Worm (Caenorhabditis elegans) whole organism, late embryonic: ENCODE measurements around the gene srd-4.
A peak's percentile ranks its signal among the peaks of the same experiment; 100 is the strongest.

ENCODE experiments used
- C38D4.7 ChIP-seq: fragments of 200-800 bp; sonication (Bioruptor generic); optimal IDR thresholded peaks from 2 replicates; lab custom pipeline; 2018; ENCODE audit warnings: mild to moderate bottlenecking, missing genetic modification characterization, moderate library complexity, missing compliant biosample characterization
- F13H6.1 ChIP-seq: sonication (generic microtip); optimal IDR thresholded peaks from 2 replicates; lab custom pipeline; 2016; ENCODE audit warnings: missing genetic modification characterization, missing compliant biosample characterization
- K02D7.2 ChIP-seq: sonication (generic microtip); optimal IDR thresholded peaks from 2 replicates; lab custom pipeline; 2017; ENCODE audit warnings: mild to moderate bottlenecking, missing genetic modification characterization, missing compliant biosample characterization
- ama-1 ChIP-seq: fragments of 150-350 bp; optimal IDR thresholded peaks from 2 replicates; lab custom pipeline; 2014
- ceh-18 ChIP-seq: sonication (generic microtip); optimal IDR thresholded peaks from 2 replicates; lab custom pipeline; 2016; ENCODE audit warnings: missing genetic modification characterization, missing compliant biosample characterization
- ceh-2 ChIP-seq: sonication (generic microtip); optimal IDR thresholded peaks from 2 replicates; lab custom pipeline; 2016; ENCODE audit warnings: missing genotype, missing genetic modification characterization, missing compliant biosample characterization
- ceh-22 ChIP-seq: sonication (generic microtip); optimal IDR thresholded peaks from 2 replicates; lab custom pipeline; 2017; ENCODE audit warnings: missing biosample characterization, missing genetic modification characterization
- ceh-30 ChIP-seq: fragments of 150-350 bp; optimal IDR thresholded peaks from 2 replicates; lab custom pipeline; 2014; ENCODE audit warnings: missing biosample characterization, missing genetic modification characterization
- ceh-34 ChIP-seq: sonication (generic microtip); optimal IDR thresholded peaks from 2 replicates; lab custom pipeline; 2016; ENCODE audit warnings: mild to moderate bottlenecking, missing genetic modification characterization, missing compliant biosample characterization
- ceh-48 ChIP-seq: sonication (generic microtip); optimal IDR thresholded peaks from 2 replicates; lab custom pipeline; 2016; ENCODE audit warnings: missing genetic modification characterization, inconsistent platforms, missing compliant biosample characterization
- ceh-9 ChIP-seq: sonication (generic microtip); optimal IDR thresholded peaks from 2 replicates; lab custom pipeline; 2016; ENCODE audit warnings: mild to moderate bottlenecking, missing genetic modification characterization, inconsistent platforms, missing compliant biosample characterization
- che-1 ChIP-seq: sonication (generic microtip); optimal IDR thresholded peaks from 2 replicates; lab custom pipeline; 2016; ENCODE audit warnings: mild to moderate bottlenecking, missing genetic modification characterization, missing compliant biosample characterization
- elt-2 ChIP-seq: sonication (generic microtip); optimal IDR thresholded peaks from 2 replicates; lab custom pipeline; 2016; ENCODE audit warnings: missing genetic modification reagents, missing genetic modification characterization, missing compliant biosample characterization
- elt-4 ChIP-seq: sonication (generic microtip); optimal IDR thresholded peaks from 2 replicates; lab custom pipeline; 2016; ENCODE audit warnings: missing genetic modification characterization, missing compliant biosample characterization
- ets-4 ChIP-seq: sonication (generic microtip); optimal IDR thresholded peaks from 2 replicates; lab custom pipeline; 2016; ENCODE audit warnings: missing genetic modification characterization, missing compliant biosample characterization
- fax-1 ChIP-seq: sonication (generic microtip); optimal IDR thresholded peaks from 2 replicates; lab custom pipeline; 2016; ENCODE audit warnings: missing genotype, missing genetic modification characterization, missing compliant biosample characterization
- hlh-15 ChIP-seq: sonication (generic microtip); optimal IDR thresholded peaks from 2 replicates; lab custom pipeline; 2016; ENCODE audit warnings: missing genetic modification characterization, missing compliant biosample characterization
- hlh-30 ChIP-seq: sonication (generic microtip); optimal IDR thresholded peaks from 2 replicates; lab custom pipeline; 2017; ENCODE audit warnings: antibody characterized with exemption, missing genetic modification characterization, missing compliant biosample characterization; ENCODE audit not compliant: insufficient read depth
- hlh-8 ChIP-seq: sonication (generic microtip); optimal IDR thresholded peaks from 2 replicates; lab custom pipeline; 2016; ENCODE audit warnings: missing genotype, missing genetic modification characterization, missing compliant biosample characterization
- lin-11 ChIP-seq: fragments of 200-800 bp; sonication (Bioruptor generic); optimal IDR thresholded peaks from 2 replicates; lab custom pipeline; 2018; ENCODE audit warnings: mild to moderate bottlenecking, missing genetic modification characterization, missing compliant biosample characterization
- madf-2 ChIP-seq: sonication (generic microtip); optimal IDR thresholded peaks from 2 replicates; lab custom pipeline; 2017; ENCODE audit warnings: missing genetic modification characterization, missing compliant biosample characterization
- mec-3 ChIP-seq: sonication (generic microtip); optimal IDR thresholded peaks from 2 replicates; lab custom pipeline; 2016; ENCODE audit warnings: borderline replicate concordance, missing genetic modification characterization, missing compliant biosample characterization
- nhr-232 ChIP-seq: sonication (generic microtip); optimal IDR thresholded peaks from 2 replicates; lab custom pipeline; 2016; ENCODE audit warnings: missing genetic modification characterization, missing compliant biosample characterization
- odd-2 ChIP-seq: sonication (generic microtip); optimal IDR thresholded peaks from 2 replicates; lab custom pipeline; 2017; ENCODE audit warnings: antibody characterized with exemption, mild to moderate bottlenecking, missing genetic modification characterization, missing compliant biosample characterization
- pat-9 ChIP-seq: fragments of 200-800 bp; sonication (Bioruptor generic); optimal IDR thresholded peaks from 2 replicates; lab custom pipeline; 2018; ENCODE audit warnings: mild to moderate bottlenecking, missing genetic modification characterization, moderate library complexity, missing compliant biosample characterization
- pax-1 ChIP-seq: fragments of 150-350 bp; optimal IDR thresholded peaks from 2 replicates; lab custom pipeline; 2014; ENCODE audit warnings: missing biosample characterization, missing genetic modification characterization
- pqm-1 ChIP-seq: sonication (generic microtip); optimal IDR thresholded peaks from 2 replicates; lab custom pipeline; 2016; ENCODE audit warnings: missing genetic modification characterization, missing compliant biosample characterization
- ref-2 ChIP-seq: sonication (generic microtip); optimal IDR thresholded peaks from 2 replicates; lab custom pipeline; 2016; ENCODE audit warnings: missing genetic modification characterization, missing compliant biosample characterization
- rnt-1 ChIP-seq: sonication (generic microtip); optimal IDR thresholded peaks from 2 replicates; lab custom pipeline; 2016; ENCODE audit warnings: missing genetic modification characterization, missing compliant biosample characterization
- sox-2 ChIP-seq: fragments of 200-800 bp; sonication (Bioruptor generic); IDR thresholded peaks from 2 replicates; pipeline ENCODE4 v1.3.6; 2022; ENCODE audit warnings: missing genetic modification reagents, missing genetic modification characterization, missing compliant biosample characterization
- syd-9 ChIP-seq: sonication (generic microtip); optimal IDR thresholded peaks from 2 replicates; lab custom pipeline; 2016; ENCODE audit warnings: mild to moderate bottlenecking, missing genetic modification characterization, moderate library complexity, missing compliant biosample characterization
- ttx-3 ChIP-seq: sonication (generic microtip); optimal IDR thresholded peaks from 2 replicates; lab custom pipeline; 2016; ENCODE audit warnings: missing genetic modification reagents, missing genetic modification characterization, missing compliant biosample characterization
- unc-42 ChIP-seq: sonication (generic microtip); optimal IDR thresholded peaks from 2 replicates; lab custom pipeline; 2016; ENCODE audit warnings: missing genotype, missing genetic modification characterization, missing compliant biosample characterization
- zip-5 ChIP-seq: sonication (generic microtip); optimal IDR thresholded peaks from 2 replicates; lab custom pipeline; 2016; ENCODE audit warnings: missing genetic modification characterization, missing compliant biosample characterization

Gene srd-4

ce11 chrV:12195845-12196244 lies 11.1 kb downstream of the srd-4 start, which contains the start of gene ZK836.3:
Gene ZK836.3 (minus strand): TSS chrV:12195945.
- TF ChIP-seq rnt-1 (tag; lab: Kevin White, UChicago) (no peak), madf-2 (tag; lab: Kevin White, UChicago) (no peak), fax-1 (tag; lab: Kevin White, UChicago) (no peak), unc-42 (tag; lab: Kevin White, UChicago) (no peak), ceh-22 (tag; lab: Kevin White, UChicago) (no peak), hlh-8 (tag; lab: Kevin White, UChicago) (no peak), ceh-34 (tag; lab: Kevin White, UChicago) (no peak), syd-9 (tag; lab: Kevin White, UChicago) (no peak), elt-4 (no peak)
- TF ChIP-seq, all 69 proteins: peak for 0

- TF ChIP-seq ttx-3 (tag; lab: Kevin White, UChicago) (no peak), ceh-48 (tag; lab: Kevin White, UChicago) (no peak), odd-2 (tag; lab: Kevin White, UChicago) (no peak), ceh-2 (tag; lab: Kevin White, UChicago) (no peak), mec-3 (tag; lab: Kevin White, UChicago) (no peak), fax-1 (tag; lab: Kevin White, UChicago) (no peak), F13H6.1 (tag; lab: Kevin White, UChicago) (no peak), K02D7.2 (tag; lab: Kevin White, UChicago) (no peak)
Observed at ce11 chrV:12196659-12197058, 11.9 kb downstream of the srd-4 start.

- TF ChIP-seq syd-9 (tag; lab: Kevin White, UChicago) (no peak), elt-4 (peak; percentile 39)
- TF ChIP-seq, all 69 proteins: peak for 1
Observed at ce11 chrV:12197748-12198147, 13.0 kb downstream of the srd-4 start.

ce11 chrV:12198545-12198944 lies 13.8 kb downstream of the srd-4 start, which contains the start of gene lon-3:
Gene lon-3 (minus strand): TSS chrV:12198645.
- TF ChIP-seq rnt-1 (tag; lab: Kevin White, UChicago) (peak; percentile 4), pat-9 (tag; lab: Kevin White, UChicago) (no peak)
- TF ChIP-seq, all 69 proteins: peak for 1

ce11 chrV:12199474-12199873 lies 14.7 kb downstream of the srd-4 start:
- TF ChIP-seq ceh-22 (tag; lab: Kevin White, UChicago) (no peak), elt-4 (no peak), C38D4.7 (GFP tag; lab: Kevin White, UChicago) (no peak), madf-2 (tag; lab: Kevin White, UChicago) (no peak), unc-42 (tag; lab: Kevin White, UChicago) (no peak), ceh-9 (tag; lab: Kevin White, UChicago) (no peak), ama-1 (lab: Kevin White, UChicago) (no peak), hlh-15 (tag; lab: Kevin White, UChicago) (no peak), ets-4 (tag; lab: Kevin White, UChicago) (no peak), pax-1 (tag; lab: Kevin White, UChicago) (no peak), zip-5 (no peak), ref-2 (tag; lab: Kevin White, UChicago) (no peak), syd-9 (tag; lab: Kevin White, UChicago) (no peak), hlh-30 (no peak), lin-11 (no peak), sox-2 (no peak), nhr-232 (tag; lab: Kevin White, UChicago) (no peak), pqm-1 (tag; lab: Kevin White, UChicago) (no peak), che-1 (tag; lab: Kevin White, UChicago) (no peak), ceh-30 (no peak)

- no peak for TF ChIP-seq ceh-34 (tag; lab: Kevin White, UChicago)
- TF ChIP-seq elt-2 = peak; percentile 13
- peak; percentile 19 for TF ChIP-seq ceh-18 (tag; lab: Kevin White, UChicago)
Observed at ce11 chrV:12208678-12209077, 23.9 kb downstream of the srd-4 start.
